Worm (Caenorhabditis elegans): ENCODE results near the gene C45G9.8.

The C45G9.8 gene

ce11 chrIII:5008730-5009129 lies 44.7 kb downstream of the C45G9.8 start, which contains the start of gene R144.11:
R144.11 (minus strand) TSS chrIII:5008830.
- no peak for TF ChIP-seq dao-5 (tag; optimal IDR thresholded peaks at IDR 0.05)
- TF ChIP-seq W03F9.2 (tag; optimal IDR thresholded peaks at IDR 0.05): no peak
- no peak for TF ChIP-seq him-1 (tag; optimal IDR thresholded peaks at IDR 0.05)

- TF ChIP-seq W03F9.2 (tag; optimal IDR thresholded peaks at IDR 0.05) (no peak), him-1 (tag; optimal IDR thresholded peaks at IDR 0.05) (no peak), dao-5 (tag; optimal IDR thresholded peaks at IDR 0.05) (no peak)
Measured at ce11 chrIII:5006881-5007280, 46.6 kb downstream of the C45G9.8 start, which contains the start of gene R144.12. R144.12 (minus strand) TSS chrIII:5006981.

- no peak for TF ChIP-seq him-1 (tag; optimal IDR thresholded peaks at IDR 0.05)
- no peak for TF ChIP-seq dao-5 (tag; optimal IDR thresholded peaks at IDR 0.05)
- TF ChIP-seq W03F9.2 (tag; optimal IDR thresholded peaks at IDR 0.05): no peak
Measured at ce11 chrIII:5004621-5005020, 48.8 kb downstream of the C45G9.8 start, which contains the start of gene R144.6. R144.6 (minus strand) TSS chrIII:5004721.

Data from whole organism, L4/young adult.